Worm (Caenorhabditis elegans) whole organism, L1 larva: ENCODE data around the gene T26H8.5.

Experiments
- C34B4.2 ChIP-seq: sonication (generic microtip); optimal IDR thresholded peaks from 2 replicates; lab custom pipeline; 2017; ENCODE audit warnings: mild to moderate bottlenecking, missing genetic modification characterization, missing compliant biosample characterization
- ceh-82 ChIP-seq, 3 experiments: fragments of 150-350 bp in 1 of 3; sonication (generic microtip) in 2 of 3; optimal IDR thresholded peaks; 2 replicates each; lab custom pipeline; 2014 to 2017; ENCODE audit warnings: missing biosample characterization in 3 of 3, missing genetic modification characterization in 3 of 3
- efl-3 ChIP-seq: fragments of 200-800 bp; sonication (Bioruptor generic); optimal IDR thresholded peaks from 2 replicates; lab custom pipeline; 2018; ENCODE audit warnings: mild to moderate bottlenecking, missing genetic modification characterization, missing compliant biosample characterization
- pag-3 ChIP-seq: sonication (generic microtip); optimal IDR thresholded peaks from 2 replicates; lab custom pipeline; 2017; ENCODE audit warnings: missing genetic modification characterization, mild to moderate bottlenecking, missing compliant biosample characterization, antibody characterized with exemption, borderline replicate concordance; ENCODE audit not compliant: insufficient read depth
- unc-130 ChIP-seq: fragments of 150-350 bp; optimal IDR thresholded peaks from 2 replicates; lab custom pipeline; 2017; ENCODE audit warnings: missing biosample characterization, missing genetic modification characterization, inconsistent platforms

ce11 chrV:15327745-15328447 lies 22.5 kb upstream of the T26H8.5 start, which contains the start of gene ZK1037.6:
- TF ChIP-seq pag-3 (tag; lab: Kevin White, UChicago) (no peak), C34B4.2 (tag; lab: Kevin White, UChicago) (no peak), ceh-82 (tag; optimal IDR thresholded peaks at IDR 0.05; lab: Kevin White, UChicago) (no peak), efl-3 (no peak), unc-130 (no peak)
